Fruit fly (Drosophila melanogaster) whole organism, embryonic: Measurements from ENCODE around the gene CG15882.

Source experiments
- Adf1 ChIP-seq: fragments of 200-800 bp; sonication (Bioruptor generic); IDR thresholded peaks from 2 replicates; pipeline ENCODE4 v1.3.6; 2022; ENCODE audit warnings: missing biosample characterization, missing genetic modification characterization
- B-H2 ChIP-seq: fragments of 200-800 bp; sonication (Bioruptor generic); optimal IDR thresholded peaks from 2 replicates; lab custom pipeline; 2018; ENCODE audit warnings: missing biosample characterization, mild to moderate bottlenecking, missing genetic modification characterization
- CG10565 ChIP-seq: fragments of 200-800 bp; sonication (Bioruptor generic); optimal IDR thresholded peaks from 3 replicates; lab custom pipeline; 2016; ENCODE audit warnings: missing biosample characterization, mild to moderate bottlenecking, missing genetic modification characterization
- CG10979 ChIP-seq: fragments of 200-800 bp; sonication (Bioruptor generic); optimal IDR thresholded peaks from 2 replicates; lab custom pipeline; 2018; ENCODE audit warnings: missing biosample characterization, mild to moderate bottlenecking, missing genetic modification characterization, moderate library complexity
- CG12104 ChIP-seq: fragments of 200-800 bp; sonication (Bioruptor generic); optimal IDR thresholded peaks from 3 replicates; lab custom pipeline; 2016; ENCODE audit warnings: missing biosample characterization, missing genetic modification characterization
- CG13424 ChIP-seq: fragments of 200-800 bp; sonication (Bioruptor generic); optimal IDR thresholded peaks from 2 replicates; lab custom pipeline; 2019; ENCODE audit warnings: missing biosample characterization, mild to moderate bottlenecking, missing genetic modification characterization, moderate library complexity
- CG13624 ChIP-seq: fragments of 200-800 bp; sonication (Bioruptor generic); optimal IDR thresholded peaks from 2 replicates; lab custom pipeline; 2016; ENCODE audit warnings: missing biosample characterization, missing genetic modification characterization
- CG15011 ChIP-seq: fragments of 200-800 bp; sonication (Bioruptor generic); optimal IDR thresholded peaks from 3 replicates; lab custom pipeline; 2018; ENCODE audit warnings: missing biosample characterization, mild to moderate bottlenecking, missing genetic modification characterization
- CG15073 ChIP-seq: fragments of 200-800 bp; sonication (Bioruptor generic); optimal IDR thresholded peaks from 2 replicates; lab custom pipeline; 2016; ENCODE audit warnings: missing biosample characterization, missing genetic modification characterization
- CG17328 ChIP-seq: fragments of 200-800 bp; sonication (Bioruptor generic); IDR thresholded peaks from 2 replicates; pipeline ENCODE4 v1.3.6; 2022; ENCODE audit warnings: missing biosample characterization, missing genetic modification characterization
- CG18011 ChIP-seq: fragments of 200-800 bp; sonication (Bioruptor generic); optimal IDR thresholded peaks from 2 replicates; lab custom pipeline; 2017; ENCODE audit warnings: missing biosample characterization, missing genetic modification characterization, mild to moderate bottlenecking, moderate library complexity, missing genotype
- CG6175 ChIP-seq: fragments of 200-800 bp; sonication (Bioruptor generic); IDR thresholded peaks from 3 replicates; pipeline ENCODE4 v1.3.6; 2022; ENCODE audit warnings: missing biosample characterization, missing genetic modification characterization
- CG8388 ChIP-seq: fragments of 200-800 bp; sonication (Bioruptor generic); optimal IDR thresholded peaks from 2 replicates; lab custom pipeline; 2019; ENCODE audit warnings: missing biosample characterization, mild to moderate bottlenecking, missing genetic modification characterization, moderate library complexity
- CG8765 ChIP-seq: fragments of 200-800 bp; sonication (Bioruptor generic); IDR thresholded peaks from 2 replicates; pipeline ENCODE4 v1.3.6; 2022; ENCODE audit warnings: missing biosample characterization, missing genetic modification characterization
- CG9876 ChIP-seq: fragments of 200-800 bp; sonication (Bioruptor generic); optimal IDR thresholded peaks from 2 replicates; lab custom pipeline; 2016; ENCODE audit warnings: missing biosample characterization, missing genetic modification characterization
- Camta ChIP-seq: fragments of 200-800 bp; sonication (Bioruptor generic); optimal IDR thresholded peaks from 2 replicates; lab custom pipeline; 2016; ENCODE audit warnings: missing biosample characterization, missing genetic modification characterization
- CoRest ChIP-seq: fragments of 200-800 bp; sonication (Bioruptor generic); optimal IDR thresholded peaks from 3 replicates; lab custom pipeline; 2018; ENCODE audit warnings: missing biosample characterization, mild to moderate bottlenecking, missing genetic modification characterization, moderate library complexity
- D ChIP-seq, 2 experiments: fragments of 200-800 bp in 1 of 2; fragments of >200 bp in 1 of 2; sonication (Bioruptor generic) in 1 of 2; optimal IDR thresholded peaks; 2 replicates in 1 of 2; 3 replicates in 1 of 2; lab custom pipeline; 2017; ENCODE audit warnings: mild to moderate bottlenecking in 1 of 2, missing biosample characterization in 1 of 2, missing genetic modification characterization in 1 of 2, missing genetic modification reagents in 1 of 2
- D19B ChIP-seq: fragments of 200-800 bp; sonication (Bioruptor generic); optimal IDR thresholded peaks from 2 replicates; lab custom pipeline; 2017; ENCODE audit warnings: missing biosample characterization, mild to moderate bottlenecking, missing genetic modification characterization
- Dip2 ChIP-seq: fragments of 200-800 bp; sonication (Bioruptor generic); IDR thresholded peaks from 2 replicates; pipeline ENCODE4 v1.3.6; 2022; ENCODE audit warnings: missing biosample characterization, missing genetic modification characterization
- Dip3 ChIP-seq: fragments of 200-800 bp; sonication (Bioruptor generic); optimal IDR thresholded peaks from 3 replicates; lab custom pipeline; 2016; ENCODE audit warnings: missing biosample characterization, missing genetic modification characterization
- Dll ChIP-seq: fragments of 200-800 bp; sonication (Bioruptor generic); IDR thresholded peaks from 4 replicates; pipeline ENCODE4 v1.3.6; 2022; ENCODE audit warnings: missing biosample characterization, missing genetic modification characterization; ENCODE audit not compliant: partially characterized antibody
- Doc3 ChIP-seq: fragments of 200-800 bp; sonication (Bioruptor generic); IDR thresholded peaks from 3 replicates; pipeline ENCODE4 v1.3.6; 2022; ENCODE audit warnings: missing biosample characterization, missing genetic modification characterization; ENCODE audit not compliant: partially characterized antibody
- Dp ChIP-seq: fragments of 200-800 bp; sonication (Bioruptor generic); optimal IDR thresholded peaks from 2 replicates; lab custom pipeline; 2018; ENCODE audit warnings: missing biosample characterization, mild to moderate bottlenecking, missing genetic modification characterization, moderate library complexity
- Dref ChIP-seq: fragments of 200-800 bp; sonication (Bioruptor generic); IDR thresholded peaks from 2 replicates; pipeline ENCODE4 v1.3.6; 2022; ENCODE audit warnings: missing biosample characterization, missing genetic modification characterization
- HLH4C ChIP-seq: fragments of 200-800 bp; sonication (Bioruptor generic); IDR thresholded peaks from 3 replicates; pipeline ENCODE4 v1.3.6; 2022; ENCODE audit warnings: missing biosample characterization, missing genetic modification characterization; ENCODE audit not compliant: partially characterized antibody
- Max ChIP-seq: fragments of 200-800 bp; sonication (Bioruptor generic); optimal IDR thresholded peaks from 2 replicates; lab custom pipeline; 2016; ENCODE audit warnings: missing biosample characterization, mild to moderate bottlenecking, missing genetic modification characterization
- NfI ChIP-seq: fragments of 200-800 bp; sonication (Bioruptor generic); optimal IDR thresholded peaks from 3 replicates; lab custom pipeline; 2018; ENCODE audit warnings: missing biosample characterization, mild to moderate bottlenecking, missing genetic modification characterization, moderate library complexity
- Pdp1 ChIP-seq, 2 experiments: fragments of 200-800 bp; sonication (Bioruptor generic); optimal IDR thresholded peaks; 3 replicates each; lab custom pipeline; 2016; ENCODE audit warnings: missing biosample characterization in 2 of 2, missing genetic modification characterization in 2 of 2, mild to moderate bottlenecking in 1 of 2, moderate library complexity in 1 of 2
- Ptx1 ChIP-seq: fragments of 200-800 bp; sonication (Bioruptor generic); IDR thresholded peaks from 2 replicates; pipeline ENCODE4 v1.3.6; 2022; ENCODE audit warnings: missing biosample characterization, missing genetic modification characterization
- Rfx ChIP-seq: fragments of 200-800 bp; sonication (Bioruptor generic); IDR thresholded peaks from 2 replicates; pipeline ENCODE4 v1.3.6; 2022; ENCODE audit warnings: missing biosample characterization, missing genetic modification characterization
- ac ChIP-seq: fragments of 200-800 bp; sonication (Bioruptor generic); optimal IDR thresholded peaks from 3 replicates; lab custom pipeline; 2017; ENCODE audit warnings: missing biosample characterization, mild to moderate bottlenecking, missing genetic modification characterization
- al ChIP-seq: fragments of 200-800 bp; sonication (Bioruptor generic); IDR thresholded peaks from 2 replicates; pipeline ENCODE4 v1.3.6; 2022; ENCODE audit warnings: missing biosample characterization, missing genetic modification characterization
- bab2 ChIP-seq: fragments of 200-800 bp; sonication (Bioruptor generic); optimal IDR thresholded peaks from 2 replicates; lab custom pipeline; 2016; ENCODE audit warnings: missing biosample characterization, missing genetic modification characterization
- dpn ChIP-seq, 2 experiments: fragments of 200-800 bp; sonication (Bioruptor generic); optimal IDR thresholded peaks; 3 replicates each; lab custom pipeline; 2016; ENCODE audit warnings: missing biosample characterization in 2 of 2, missing genetic modification characterization in 2 of 2
- maf-S ChIP-seq: fragments of 200-800 bp; sonication (Bioruptor generic); optimal IDR thresholded peaks from 2 replicates; lab custom pipeline; 2016; ENCODE audit warnings: missing biosample characterization, missing genetic modification characterization
- nmo ChIP-seq: fragments of 200-800 bp; sonication (Bioruptor generic); optimal IDR thresholded peaks from 2 replicates; lab custom pipeline; 2018; ENCODE audit warnings: missing biosample characterization, mild to moderate bottlenecking, missing genetic modification characterization, moderate library complexity
- org-1 ChIP-seq: fragments of 200-800 bp; sonication (Bioruptor generic); optimal IDR thresholded peaks from 2 replicates; lab custom pipeline; 2017; ENCODE audit warnings: missing biosample characterization, missing genetic modification characterization
- pita ChIP-seq: fragments of 200-800 bp; sonication (Bioruptor generic); optimal IDR thresholded peaks from 2 replicates; lab custom pipeline; 2017; ENCODE audit warnings: missing biosample characterization, mild to moderate bottlenecking, missing genetic modification characterization
- prd ChIP-seq, 3 experiments: fragments of >200 bp in 2 of 3; fragments of 200-800 bp in 1 of 3; sonication (Bioruptor generic) in 1 of 3; optimal IDR thresholded peaks in 2 of 3; IDR thresholded peaks in 1 of 3; 2 replicates in 2 of 3; 3 replicates in 1 of 3; pipeline versions ENCODE4 v1.3.6 to Lab custom; 2017 to 2022; ENCODE audit warnings: missing biosample characterization in 1 of 3, missing genetic modification characterization in 1 of 3
- sc ChIP-seq, 3 experiments: fragments of >200 bp in 2 of 3; fragments of 200-800 bp in 1 of 3; sonication (Bioruptor generic) in 1 of 3; optimal IDR thresholded peaks; 2 replicates in 2 of 3; 3 replicates in 1 of 3; lab custom pipeline; 2017; ENCODE audit warnings: mild to moderate bottlenecking in 1 of 3, missing biosample characterization in 1 of 3, missing genetic modification characterization in 1 of 3, missing genetic modification reagents in 1 of 3
- sens-2 ChIP-seq: fragments of 200-800 bp; sonication (Bioruptor generic); IDR thresholded peaks from 2 replicates; pipeline ENCODE4 v1.3.6; 2022; ENCODE audit warnings: missing biosample characterization, missing genetic modification characterization
- sima ChIP-seq: fragments of 200-800 bp; sonication (Bioruptor generic); optimal IDR thresholded peaks from 2 replicates; lab custom pipeline; 2016; ENCODE audit warnings: missing biosample characterization, missing genetic modification characterization
- usp ChIP-seq: fragments of >200 bp; optimal IDR thresholded peaks from 2 replicates; lab custom pipeline; 2017; ENCODE audit warnings: missing biosample characterization, missing genetic modification characterization
- vnd ChIP-seq: fragments of 200-800 bp; sonication (Bioruptor generic); IDR thresholded peaks from 3 replicates; pipeline ENCODE4 v1.3.6; 2022; ENCODE audit warnings: missing biosample characterization, missing genetic modification characterization; ENCODE audit not compliant: partially characterized antibody
- z ChIP-seq: fragments of 200-800 bp; sonication (Bioruptor generic); IDR thresholded peaks from 3 replicates; pipeline ENCODE4 v1.3.6; 2022; ENCODE audit warnings: missing biosample characterization, missing genetic modification characterization
- zen2 ChIP-seq: fragments of 200-800 bp; sonication (Bioruptor generic); IDR thresholded peaks from 3 replicates; pipeline ENCODE4 v1.3.6; 2022; ENCODE audit warnings: missing biosample characterization, missing genetic modification characterization; ENCODE audit not compliant: partially characterized antibody

Gene CG15882

DNA sequence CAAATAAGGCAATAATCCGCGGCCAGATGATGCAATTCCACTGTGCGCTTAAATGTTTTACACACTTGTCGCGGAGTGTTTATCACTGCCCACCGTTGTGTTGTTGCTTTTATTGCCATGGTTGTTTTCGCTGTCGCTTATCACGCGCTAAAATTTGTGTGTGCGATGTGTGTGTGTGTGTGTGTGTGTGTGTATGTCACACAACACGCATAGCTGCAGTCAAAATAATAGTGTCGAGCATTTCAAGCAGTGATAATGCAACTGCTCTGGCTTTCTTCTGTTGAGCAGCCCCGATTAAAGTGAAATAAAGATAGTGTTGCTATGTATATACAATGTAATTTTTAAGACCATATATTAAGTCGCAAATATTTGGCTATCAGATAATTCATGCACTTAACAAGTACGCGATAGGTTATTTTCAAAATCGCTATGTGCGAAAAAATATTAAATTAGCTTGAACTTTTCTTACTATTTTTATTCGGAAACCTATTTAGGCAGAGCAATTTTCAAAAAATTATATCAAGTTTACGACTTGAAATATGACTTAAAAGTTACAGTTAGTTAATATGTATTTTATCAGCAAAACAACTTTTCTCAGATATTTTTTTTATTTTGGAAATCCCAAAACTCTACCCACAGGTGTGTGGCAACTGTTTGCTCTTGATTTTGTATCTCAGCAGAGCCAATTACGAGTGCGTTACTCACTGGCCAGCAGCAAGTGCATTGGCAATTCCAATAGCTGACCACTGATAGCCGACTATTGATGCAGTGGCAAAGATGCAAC is 42.2 kb upstream of the CG15882 start (continued):
- TF ChIP-seq CG13624 (GFP tag; lab: Kevin White, UChicago) (no peak), al (no peak; the same call in 1 of the 2 replicates), bab2 (GFP tag; lab: Kevin White, UChicago) (no peak), zen2 (GFP tag; lab: Robert Waterston, UW) (no peak), Dref (GFP tag; lab: Robert Waterston, UW) (no peak), HLH4C (GFP tag; lab: Robert Waterston, UW) (no peak), CG10565 (GFP tag; lab: Kevin White, UChicago) (no peak), z (GFP tag; lab: Robert Waterston, UW) (no peak), Dip3 (GFP tag; lab: Kevin White, UChicago) (no peak), Adf1 (GFP tag; lab: Robert Waterston, UW) (peak; percentile 44), sc (optimal IDR thresholded peaks at IDR 0.05; lab: Kevin White, UChicago) (no peak), sc (GFP tag; optimal IDR thresholded peaks at IDR 0.05; lab: Kevin White, UChicago) (no peak), maf-S (GFP tag; lab: Kevin White, UChicago) (no peak), NfI (GFP tag; lab: Kevin White, UChicago) (no peak), B-H2 (GFP tag; lab: Kevin White, UChicago) (no peak), org-1 (peak; percentile 49), pita (GFP tag; lab: Kevin White, UChicago) (no peak), Dip2 (GFP tag; lab: Robert Waterston, UW) (no peak), CG6175 (GFP tag; lab: Robert Waterston, UW) (no peak), D (optimal IDR thresholded peaks at IDR 0.05; lab: Kevin White, UChicago) (no peak), D (GFP tag; optimal IDR thresholded peaks at IDR 0.05; lab: Kevin White, UChicago) (no peak), Dll (no peak), CG17328 (no peak), Camta (GFP tag; lab: Kevin White, UChicago) (peak; percentile 5), CG9876 (no peak), D19B (GFP tag; lab: Kevin White, UChicago) (no peak), CG8388 (GFP tag; lab: Kevin White, UChicago) (no peak), CG15011 (no peak), sima (GFP tag; lab: Kevin White, UChicago) (no peak), ac (GFP tag; lab: Kevin White, UChicago) (no peak), vnd (GFP tag; lab: Robert Waterston, UW) (no peak), nmo (GFP tag; lab: Kevin White, UChicago) (peak; percentile 50), CG10979 (tag; lab: Kevin White, UChicago) (peak; percentile 4), Pdp1 (GFP tag; optimal IDR thresholded peaks at IDR 0.05; lab: Kevin White, UChicago) (peak in 1 of 2 experiments; percentile 48), CG18011 (no peak), Rfx (peak; percentile 47; the same call in 1 of the 2 replicates), CG13424 (tag; lab: Kevin White, UChicago) (peak; percentile 51), Ptx1 (GFP tag; lab: Robert Waterston, UW) (peak; percentile 6; the same call in 1 of the 2 replicates), sens-2 (GFP tag; lab: Robert Waterston, UW) (no peak), usp (GFP tag; lab: Kevin White, UChicago) (no peak), Doc3 (GFP tag; lab: Robert Waterston, UW) (no peak), CG15073 (GFP tag; lab: Kevin White, UChicago) (no peak), CG12104 (GFP tag; lab: Kevin White, UChicago) (peak; percentile 41), dpn (GFP tag; optimal IDR thresholded peaks at IDR 0.05; lab: Kevin White, UChicago) (peak; percentile 41 to 61), Max (GFP tag; lab: Kevin White, UChicago) (no peak), prd (optimal IDR thresholded peaks at IDR 0.05; lab: Kevin White, UChicago) (no peak), prd (GFP tag; IDR thresholded peaks at IDR 0.05; lab: Robert Waterston, UW) (no peak; the same call in 2 of the 3 replicates), CoRest (tag; lab: Kevin White, UChicago) (peak; percentile 67), CG8765 (GFP tag; lab: Robert Waterston, UW) (no peak), Dp (GFP tag; lab: Kevin White, UChicago) (no peak)
